Worm (Caenorhabditis elegans): Measurements from ENCODE around the gene str-208.

- no peak for TF ChIP-seq elt-1 (tag; optimal IDR thresholded peaks at IDR 0.05; ENCODE audit: borderline replicate concordance, insufficient read depth)
- TF ChIP-seq nhr-12 (tag; optimal IDR thresholded peaks at IDR 0.05) = no peak
- TF ChIP-seq mab-5 (tag; optimal IDR thresholded peaks at IDR 0.05) = no peak
- no peak for TF ChIP-seq nhr-237 (tag; optimal IDR thresholded peaks at IDR 0.05)
- TF ChIP-seq ceh-43 (GFP tag; optimal IDR thresholded peaks at IDR 0.05) = peak; percentile 71
- no peak for TF ChIP-seq nhr-76 (tag; optimal IDR thresholded peaks at IDR 0.05)
- TF ChIP-seq unc-120 (tag; optimal IDR thresholded peaks at IDR 0.05; ENCODE audit: poor library complexity, severe bottlenecking) = peak; percentile 9
- peak; percentile 38 for TF ChIP-seq sptf-1 (tag; optimal IDR thresholded peaks at IDR 0.05)
- TF ChIP-seq tbx-8 (GFP tag; optimal IDR thresholded peaks at IDR 0.05) = no peak
Measured at ce11 chrV:4967238-4967637, 10.6 kb downstream of the str-208 start.
